Worm (Caenorhabditis elegans): Measurements from ENCODE around the gene clec-257.
"Not testable (repeated sequence)": the region's sequence is repeated elsewhere in the genome, so short reads cannot be mapped to it uniquely, and the experiment has no call there.

Gene clec-257

ce11 chrV:18750445-18750844, 22.4 kb upstream of the clec-257 start, which contains the start of the genes F11D11.21 and F11D11.12:
TSS of gene F11D11.21 (minus strand) at chrV:18750545.
TSS of gene F11D11.12 (minus strand) at chrV:18750682.
- TF ChIP-seq hlh-1 (tag; optimal IDR thresholded peaks at IDR 0.05) (no peak), M03D4.4 (tag; optimal IDR thresholded peaks at IDR 0.05) (no peak), sptf-1 (tag; optimal IDR thresholded peaks at IDR 0.05) (no peak), nhr-28 (tag; optimal IDR thresholded peaks at IDR 0.05) (no peak), nhr-237 (tag; optimal IDR thresholded peaks at IDR 0.05) (no peak), drap-1 (GFP tag; optimal IDR thresholded peaks at IDR 0.05) (no peak), mls-2 (tag; optimal IDR thresholded peaks at IDR 0.05) (no peak), zip-8 (tag; optimal IDR thresholded peaks at IDR 0.05) (no peak), lin-32 (GFP tag; optimal IDR thresholded peaks at IDR 0.05) (no peak), snpc-4 (tag; optimal IDR thresholded peaks at IDR 0.05) (no peak), elt-3 (tag; optimal IDR thresholded peaks at IDR 0.05) (no peak), bed-3 (GFP tag; optimal IDR thresholded peaks at IDR 0.05) (no peak), ham-2 (GFP tag; optimal IDR thresholded peaks at IDR 0.05) (no peak), nhr-2 (tag; optimal IDR thresholded peaks at IDR 0.05) (no peak), ceh-83 (GFP tag; optimal IDR thresholded peaks at IDR 0.05) (no peak)

- TF ChIP-seq ztf-11 (tag; optimal IDR thresholded peaks at IDR 0.05) (no peak), mls-2 (tag; optimal IDR thresholded peaks at IDR 0.05) (no peak), unc-62 (GFP tag; optimal IDR thresholded peaks at IDR 0.05) (no peak), sem-2 (GFP tag; optimal IDR thresholded peaks at IDR 0.05) (no peak), cnd-1 (tag; optimal IDR thresholded peaks at IDR 0.05) (no peak), mab-5 (tag; optimal IDR thresholded peaks at IDR 0.05) (no peak), tbx-8 (GFP tag; optimal IDR thresholded peaks at IDR 0.05) (no peak), flh-1 (GFP tag; optimal IDR thresholded peaks at IDR 0.05) (no peak), elt-3 (tag; optimal IDR thresholded peaks at IDR 0.05) (no peak), snpc-4 (tag; optimal IDR thresholded peaks at IDR 0.05) (no peak), ceh-39 (tag; optimal IDR thresholded peaks at IDR 0.05) (no peak), mep-1 (tag; optimal IDR thresholded peaks at IDR 0.05) (no peak), nhr-12 (tag; optimal IDR thresholded peaks at IDR 0.05) (no peak), elt-1 (tag; optimal IDR thresholded peaks at IDR 0.05; ENCODE audit: borderline replicate concordance, insufficient read depth) (no peak), M03D4.4 (tag; optimal IDR thresholded peaks at IDR 0.05) (no peak), ceh-83 (GFP tag; optimal IDR thresholded peaks at IDR 0.05) (no peak), ham-2 (GFP tag; optimal IDR thresholded peaks at IDR 0.05) (no peak), lin-13 (tag; optimal IDR thresholded peaks at IDR 0.05) (no peak)
Observed at ce11 chrV:18753036-18753435, 19.8 kb upstream of the clec-257 start, which contains the start of gene F11D11.6. TSS of gene F11D11.6 (minus strand) at chrV:18753136.

- TF ChIP-seq nhr-2 (tag; optimal IDR thresholded peaks at IDR 0.05); nhr-76 (tag; optimal IDR thresholded peaks at IDR 0.05); ceh-43 (GFP tag; optimal IDR thresholded peaks at IDR 0.05): not testable (repeated sequence)
Observed at ce11 chrV:18754328-18754727, 18.5 kb upstream of the clec-257 start, which contains the start of gene clec-254. TSS of gene clec-254 (minus strand) at chrV:18754428.

- TF ChIP-seq unc-62 (GFP tag; optimal IDR thresholded peaks at IDR 0.05): no peak
- no peak for TF ChIP-seq ceh-43 (GFP tag; optimal IDR thresholded peaks at IDR 0.05)
- no peak for TF ChIP-seq ztf-11 (tag; optimal IDR thresholded peaks at IDR 0.05)
Observed at ce11 chrV:18760174-18760573, 12.7 kb upstream of the clec-257 start, which contains the start of gene F11D11.3. TSS of gene F11D11.3 (minus strand) at chrV:18760274.

- TF ChIP-seq ces-1 (GFP tag; optimal IDR thresholded peaks at IDR 0.05): no peak
- TF ChIP-seq ceh-43 (GFP tag; optimal IDR thresholded peaks at IDR 0.05): no peak
- no peak for TF ChIP-seq hlh-1 (tag; optimal IDR thresholded peaks at IDR 0.05)
- no peak for TF ChIP-seq nhr-12 (tag; optimal IDR thresholded peaks at IDR 0.05)
- no peak for TF ChIP-seq ceh-83 (GFP tag; optimal IDR thresholded peaks at IDR 0.05)
- TF ChIP-seq ham-2 (GFP tag; optimal IDR thresholded peaks at IDR 0.05): no peak
Observed at ce11 chrV:18761078-18761477, 11.8 kb upstream of the clec-257 start, which contains the start of gene F11D11.4. TSS of gene F11D11.4 (plus strand) at chrV:18761378.

- not testable (repeated sequence) for TF ChIP-seq nhr-2 (tag; optimal IDR thresholded peaks at IDR 0.05); ces-1 (GFP tag; optimal IDR thresholded peaks at IDR 0.05); mab-5 (tag; optimal IDR thresholded peaks at IDR 0.05)
Observed at ce11 chrV:18762044-18762443, 10.8 kb upstream of the clec-257 start, which contains the start of gene F11D11.22. TSS of gene F11D11.22 (plus strand) at chrV:18762344.

Data from whole organism, mixed stage, embryonic.